Fruit fly (Drosophila melanogaster) whole organism, adult: ENCODE results near the gene Hsp60A.

ENCODE experiments used
- CG11617 ChIP-seq: fragments of 200-800 bp; sonication (Bioruptor generic); optimal IDR thresholded peaks from 2 replicates; lab custom pipeline; 2017; ENCODE audit warnings: mild to moderate bottlenecking, missing biosample characterization, missing genetic modification reagents, missing genetic modification characterization
- CG12768 ChIP-seq: fragments of 200-800 bp; sonication (Bioruptor generic); optimal IDR thresholded peaks from 2 replicates; lab custom pipeline; 2017; ENCODE audit warnings: missing biosample characterization, missing genetic modification characterization, mild to moderate bottlenecking, moderate library complexity, missing genetic modification reagents
- CG14711 ChIP-seq: fragments of 200-800 bp; sonication (Bioruptor generic); optimal IDR thresholded peaks from 2 replicates; lab custom pipeline; 2018; ENCODE audit warnings: missing biosample characterization, mild to moderate bottlenecking, missing genetic modification characterization, moderate library complexity
- CG1620 ChIP-seq: fragments of 200-800 bp; sonication (Bioruptor generic); optimal IDR thresholded peaks from 2 replicates; lab custom pipeline; 2016; ENCODE audit warnings: missing biosample characterization, missing genetic modification characterization
- CG33017 ChIP-seq: fragments of 200-800 bp; sonication (Bioruptor generic); optimal IDR thresholded peaks from 2 replicates; lab custom pipeline; 2018; ENCODE audit warnings: missing biosample characterization, mild to moderate bottlenecking, missing genetic modification characterization, moderate library complexity
- CG5204 ChIP-seq: fragments of 200-800 bp; sonication (Bioruptor generic); optimal IDR thresholded peaks from 2 replicates; lab custom pipeline; 2016; ENCODE audit warnings: missing biosample characterization, missing genetic modification characterization
- CG7045 ChIP-seq: fragments of 200-800 bp; sonication (Bioruptor generic); optimal IDR thresholded peaks from 2 replicates; lab custom pipeline; 2017; ENCODE audit warnings: missing biosample characterization, mild to moderate bottlenecking, missing genetic modification characterization
- CG7101 ChIP-seq: fragments of 200-800 bp; sonication (Bioruptor generic); optimal IDR thresholded peaks from 2 replicates; lab custom pipeline; 2018; ENCODE audit warnings: missing biosample characterization, mild to moderate bottlenecking, missing genetic modification characterization, moderate library complexity
- Clk ChIP-seq: fragments of 200-800 bp; sonication (Bioruptor generic); optimal IDR thresholded peaks from 2 replicates; lab custom pipeline; 2017; ENCODE audit warnings: missing biosample characterization, missing genetic modification characterization
- Crg-1 ChIP-seq: fragments of 200-800 bp; sonication (Bioruptor generic); optimal IDR thresholded peaks from 2 replicates; lab custom pipeline; 2016; ENCODE audit warnings: missing biosample characterization, missing genetic modification characterization
- Hr96 ChIP-seq: fragments of 200-800 bp; sonication (Bioruptor generic); optimal IDR thresholded peaks from 2 replicates; lab custom pipeline; 2016; ENCODE audit warnings: missing biosample characterization, missing genetic modification characterization
- Mnt ChIP-seq: fragments of 200-800 bp; sonication (Bioruptor generic); optimal IDR thresholded peaks from 2 replicates; lab custom pipeline; 2016; ENCODE audit warnings: missing biosample characterization, mild to moderate bottlenecking, missing genetic modification characterization
- bab1 ChIP-seq: fragments of 200-800 bp; sonication (Bioruptor generic); optimal IDR thresholded peaks from 3 replicates; lab custom pipeline; 2019; ENCODE audit warnings: missing biosample characterization, mild to moderate bottlenecking, missing genetic modification characterization, moderate library complexity
- cic ChIP-seq: fragments of 200-800 bp; sonication (Bioruptor generic); optimal IDR thresholded peaks from 2 replicates; lab custom pipeline; 2017; ENCODE audit warnings: missing biosample characterization, mild to moderate bottlenecking, missing genetic modification characterization, moderate library complexity
- cnc ChIP-seq, 2 experiments: fragments of >200 bp; optimal IDR thresholded peaks; 2 replicates each; lab custom pipeline; 2017
- kay ChIP-seq: fragments of 200-800 bp; sonication (Bioruptor generic); peaks from one replicate; lab custom pipeline; 2016; ENCODE audit warnings: missing biosample characterization, missing genetic modification characterization, borderline replicate concordance
- ovo ChIP-seq: fragments of 200-800 bp; sonication (Bioruptor generic); optimal IDR thresholded peaks from 2 replicates; lab custom pipeline; 2016; ENCODE audit warnings: missing biosample characterization, missing genetic modification characterization
- pad ChIP-seq: fragments of 200-800 bp; sonication (Bioruptor generic); optimal IDR thresholded peaks from 3 replicates; lab custom pipeline; 2017; ENCODE audit warnings: missing biosample characterization, missing genetic modification characterization, mild to moderate bottlenecking, moderate library complexity, missing genetic modification reagents
- tj ChIP-seq: fragments of 200-800 bp; sonication (Bioruptor generic); optimal IDR thresholded peaks from 3 replicates; lab custom pipeline; 2017; ENCODE audit warnings: missing biosample characterization, mild to moderate bottlenecking, missing genetic modification characterization, moderate library complexity
- toe ChIP-seq: fragments of 200-800 bp; sonication (Bioruptor generic); optimal IDR thresholded peaks from 2 replicates; lab custom pipeline; 2016; ENCODE audit warnings: missing biosample characterization, missing genetic modification characterization

Gene Hsp60A

DNA sequence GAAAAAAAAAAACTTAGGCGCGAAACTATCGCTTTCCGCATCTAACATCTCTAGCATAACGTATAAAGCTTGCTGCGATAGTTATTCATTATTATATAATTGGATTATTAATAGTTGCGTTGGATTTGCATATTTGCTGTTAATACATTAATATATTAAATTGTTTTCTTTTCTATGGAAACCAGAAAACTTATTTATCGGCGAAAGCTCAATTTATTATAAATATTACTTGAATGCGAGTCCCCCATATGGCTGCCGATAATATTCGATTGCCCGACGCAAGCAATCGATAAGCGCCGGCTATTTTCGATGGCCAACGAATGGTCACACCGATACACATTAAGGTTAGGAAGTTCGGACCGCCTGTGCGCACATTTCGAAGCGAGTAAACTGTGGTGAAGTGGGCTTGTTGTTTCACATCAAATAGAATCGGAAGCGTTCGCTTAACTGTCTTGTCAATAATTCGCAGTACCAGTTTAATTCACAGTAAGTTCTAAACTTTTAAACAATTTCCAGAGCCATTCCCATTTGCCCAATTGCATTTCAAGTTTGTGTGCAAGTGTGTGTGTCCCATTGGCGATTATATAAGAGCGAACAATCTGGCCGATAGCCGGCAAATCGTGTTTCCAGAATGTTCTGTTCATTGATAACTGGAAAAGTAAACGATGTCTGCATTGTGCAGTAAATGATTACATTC, at the start of gene Hsp60A:
TSS of gene Hsp60A (plus strand) at position 335 of the 697 bp plus-strand sequence.
- TF ChIP-seq pad (GFP tag; lab: Kevin White, UChicago) (peak; percentile 37), Crg-1 (peak; percentile 14), CG5204 (GFP tag; lab: Kevin White, UChicago) (no peak), kay (GFP tag; lab: Kevin White, UChicago) (no peak), Hr96 (GFP tag; lab: Kevin White, UChicago) (peak; percentile 56), CG33017 (tag; lab: Kevin White, UChicago) (peak; percentile 12), cnc (optimal IDR thresholded peaks at IDR 0.05; lab: Kevin White, UChicago) (no peak), ovo (peak; percentile 61), Mnt (no peak), Clk (GFP tag; lab: Kevin White, UChicago) (no peak), CG7101 (tag; lab: Kevin White, UChicago) (peak; percentile 76), CG11617 (GFP tag; lab: Kevin White, UChicago) (no peak), CG14711 (tag; lab: Kevin White, UChicago) (peak; percentile 58), CG1620 (peak; percentile 73), cic (GFP tag; lab: Kevin White, UChicago) (peak; percentile 3), bab1 (GFP tag; lab: Kevin White, UChicago) (peak; percentile 84), CG7045 (GFP tag; lab: Kevin White, UChicago) (no peak), tj (GFP tag; lab: Kevin White, UChicago) (peak; percentile 47), toe (GFP tag; lab: Kevin White, UChicago) (peak; percentile 33), CG12768 (GFP tag; lab: Kevin White, UChicago) (no peak)

DNA sequence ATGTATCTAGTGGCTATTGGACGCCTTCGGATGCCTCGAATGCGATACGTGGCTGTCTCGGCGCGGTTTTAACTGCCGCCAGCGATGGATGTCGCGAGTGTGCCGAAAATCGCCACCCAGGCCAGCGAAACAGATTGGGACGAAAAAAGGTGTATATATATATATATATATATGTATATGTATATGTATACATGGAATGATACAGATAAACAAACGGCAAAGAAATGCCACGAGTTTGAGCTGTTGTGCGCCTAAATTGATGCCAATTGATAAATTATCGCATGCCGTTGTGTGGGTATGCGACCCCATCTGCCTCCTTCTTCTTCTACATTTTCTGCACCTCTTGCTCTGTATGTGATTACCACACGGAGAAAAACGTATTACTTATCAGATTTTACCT, 48.8 kb upstream of the Hsp60A start, which contains the start of gene CG1545:
TSS of gene CG1545 (minus strand) at position 101 of the 400 bp plus-strand sequence.
- TF ChIP-seq toe (GFP tag; lab: Kevin White, UChicago), result no peak
- TF ChIP-seq CG7101 (tag; lab: Kevin White, UChicago), result no peak
- no peak for TF ChIP-seq CG7045 (GFP tag; lab: Kevin White, UChicago)
- no peak for TF ChIP-seq Hr96 (GFP tag; lab: Kevin White, UChicago)
- no peak for TF ChIP-seq kay (GFP tag; lab: Kevin White, UChicago)
- no peak for TF ChIP-seq CG12768 (GFP tag; lab: Kevin White, UChicago)
- no peak for TF ChIP-seq cic (GFP tag; lab: Kevin White, UChicago)
- TF ChIP-seq Mnt, result no peak
- no peak for TF ChIP-seq cnc (optimal IDR thresholded peaks at IDR 0.05; lab: Kevin White, UChicago)
- TF ChIP-seq Clk (GFP tag; lab: Kevin White, UChicago), result no peak
- TF ChIP-seq CG11617 (GFP tag; lab: Kevin White, UChicago), result no peak
- TF ChIP-seq CG14711 (tag; lab: Kevin White, UChicago), result no peak
- TF ChIP-seq bab1 (GFP tag; lab: Kevin White, UChicago), result no peak
- no peak for TF ChIP-seq CG33017 (tag; lab: Kevin White, UChicago)
- no peak for TF ChIP-seq Crg-1

DNA sequence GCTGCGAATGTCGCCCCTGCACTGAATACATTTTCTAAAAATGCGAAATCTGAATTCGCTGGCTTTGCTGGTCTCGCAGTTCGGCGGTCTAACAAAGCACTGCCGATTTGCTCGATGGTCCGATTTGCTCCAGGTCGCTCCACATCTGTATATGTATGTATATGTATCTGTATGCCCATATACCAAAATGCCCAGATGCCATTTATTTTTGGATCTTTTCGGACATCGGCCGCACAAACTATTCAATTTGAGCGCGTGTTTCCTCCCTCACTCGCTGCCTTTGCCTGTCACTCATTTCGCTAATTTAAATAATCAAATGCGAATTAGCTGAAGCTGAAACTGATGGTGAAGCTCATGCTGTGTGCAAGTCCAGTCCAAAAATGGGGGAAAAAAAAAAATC, 45.2 kb upstream of the Hsp60A start, which contains the start of gene CG1537:
TSS of gene CG1537 (minus strand) at position 101 of the 400 bp plus-strand sequence.
- no peak for TF ChIP-seq pad (GFP tag; lab: Kevin White, UChicago)
- no peak for TF ChIP-seq Clk (GFP tag; lab: Kevin White, UChicago)
- TF ChIP-seq toe (GFP tag; lab: Kevin White, UChicago), result no peak
- TF ChIP-seq ovo, result no peak
- TF ChIP-seq cic (GFP tag; lab: Kevin White, UChicago), result no peak
- no peak for TF ChIP-seq CG7045 (GFP tag; lab: Kevin White, UChicago)
- no peak for TF ChIP-seq CG1620
- no peak for TF ChIP-seq cnc (optimal IDR thresholded peaks at IDR 0.05; lab: Kevin White, UChicago)
- TF ChIP-seq Mnt, result no peak
- no peak for TF ChIP-seq Hr96 (GFP tag; lab: Kevin White, UChicago)
- no peak for TF ChIP-seq CG12768 (GFP tag; lab: Kevin White, UChicago)
- no peak for TF ChIP-seq CG33017 (tag; lab: Kevin White, UChicago)
- TF ChIP-seq kay (GFP tag; lab: Kevin White, UChicago), result no peak
- TF ChIP-seq tj (GFP tag; lab: Kevin White, UChicago), result no peak

DNA sequence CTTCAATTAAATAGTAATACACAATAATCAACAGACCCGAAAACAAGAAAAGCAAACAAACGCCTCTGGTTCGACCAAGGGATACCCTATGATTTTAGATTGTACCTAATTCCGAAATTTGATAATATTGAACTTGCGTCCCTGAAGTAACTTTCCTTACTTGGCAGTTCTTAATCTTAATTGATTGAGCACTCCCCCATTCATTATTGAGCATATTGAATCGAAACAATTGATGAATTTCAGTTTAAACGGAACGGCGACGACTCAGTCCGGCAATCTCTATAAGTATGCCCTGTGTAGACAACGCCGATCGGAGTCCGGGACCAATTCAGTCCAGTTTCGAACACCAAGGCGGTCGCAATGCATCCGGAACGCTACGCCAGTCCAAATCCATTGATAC, 42.0 kb upstream of the Hsp60A start, which contains the start of gene CG15203:
TSS of gene CG15203 (plus strand) at position 301 of the 400 bp plus-strand sequence.
- TF ChIP-seq pad (GFP tag; lab: Kevin White, UChicago), result no peak

DNA sequence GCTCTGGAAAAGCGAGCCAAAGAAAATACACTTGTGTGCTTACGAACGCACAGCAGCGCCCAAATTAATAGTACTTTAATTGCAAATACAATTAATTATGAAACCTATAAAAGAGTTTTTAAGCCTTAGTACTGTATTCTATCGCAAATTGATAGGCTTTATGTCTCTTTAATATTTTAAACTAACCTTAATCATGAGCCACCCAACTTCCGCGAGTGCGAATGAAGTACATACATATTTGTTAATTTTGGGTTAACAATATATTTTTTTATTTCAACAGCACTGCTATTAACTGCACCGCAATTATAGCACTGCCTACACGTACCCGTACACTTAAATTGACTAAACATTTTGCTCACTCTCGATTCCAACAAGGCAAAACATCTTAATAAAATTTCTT, 27.0 kb upstream of the Hsp60A start:
- TF ChIP-seq CG11617 (GFP tag; lab: Kevin White, UChicago) (peak; percentile 9), pad (GFP tag; lab: Kevin White, UChicago) (peak; percentile 28), CG14711 (tag; lab: Kevin White, UChicago) (peak; percentile 50), Clk (GFP tag; lab: Kevin White, UChicago) (peak; percentile 14), CG12768 (GFP tag; lab: Kevin White, UChicago) (peak; percentile 53), cnc (optimal IDR thresholded peaks at IDR 0.05; lab: Kevin White, UChicago) (no peak), CG33017 (tag; lab: Kevin White, UChicago) (peak; percentile 61), CG5204 (GFP tag; lab: Kevin White, UChicago) (peak; percentile 6), tj (GFP tag; lab: Kevin White, UChicago) (no peak), CG7101 (tag; lab: Kevin White, UChicago) (peak; percentile 56), bab1 (GFP tag; lab: Kevin White, UChicago) (peak; percentile 28), CG7045 (GFP tag; lab: Kevin White, UChicago) (peak; percentile 52), CG1620 (no peak), Crg-1 (no peak), kay (GFP tag; lab: Kevin White, UChicago) (no peak), toe (GFP tag; lab: Kevin White, UChicago) (peak; percentile 35), Hr96 (GFP tag; lab: Kevin White, UChicago) (no peak), cic (GFP tag; lab: Kevin White, UChicago) (no peak), Mnt (no peak), ovo (no peak)
